Fruit fly (Drosophila melanogaster) whole organism, embryonic: ENCODE results near the gene ArfGAP1.

Experiments
- ATbp ChIP-seq: fragments of 200-800 bp; sonication (Bioruptor generic); optimal IDR thresholded peaks from 2 replicates; lab custom pipeline; 2017; ENCODE audit warnings: missing biosample characterization, mild to moderate bottlenecking, missing genetic modification characterization, missing genetic modification reagents
- Abd-B ChIP-seq: fragments of 200-800 bp; sonication (Bioruptor generic); optimal IDR thresholded peaks from 2 replicates; lab custom pipeline; 2018; ENCODE audit warnings: missing biosample characterization, mild to moderate bottlenecking, missing genetic modification characterization, moderate library complexity
- B-H2 ChIP-seq: fragments of 200-800 bp; sonication (Bioruptor generic); optimal IDR thresholded peaks from 2 replicates; lab custom pipeline; 2018; ENCODE audit warnings: missing biosample characterization, mild to moderate bottlenecking, missing genetic modification characterization
- Bteb2 ChIP-seq: fragments of 200-800 bp; sonication (Bioruptor generic); optimal IDR thresholded peaks from 2 replicates; lab custom pipeline; 2016; ENCODE audit warnings: missing biosample characterization, missing genetic modification characterization
- CG10147 ChIP-seq: fragments of 200-800 bp; sonication (Bioruptor generic); optimal IDR thresholded peaks from 2 replicates; lab custom pipeline; 2019; ENCODE audit warnings: missing biosample characterization, mild to moderate bottlenecking, missing genetic modification characterization, moderate library complexity
- CG10274 ChIP-seq: fragments of 200-800 bp; sonication (Bioruptor generic); optimal IDR thresholded peaks from 3 replicates; lab custom pipeline; 2017; ENCODE audit warnings: missing biosample characterization, mild to moderate bottlenecking, missing genetic modification characterization
- CG11723 ChIP-seq: fragments of 200-800 bp; sonication (Bioruptor generic); optimal IDR thresholded peaks from 2 replicates; lab custom pipeline; 2017; ENCODE audit warnings: missing biosample characterization, mild to moderate bottlenecking, missing genetic modification characterization
- CG12769 ChIP-seq: fragments of 200-800 bp; sonication (Bioruptor generic); optimal IDR thresholded peaks from 2 replicates; lab custom pipeline; 2019; ENCODE audit warnings: missing biosample characterization, mild to moderate bottlenecking, missing genetic modification characterization, moderate library complexity
- CG14667 ChIP-seq: fragments of 200-800 bp; sonication (Bioruptor generic); IDR thresholded peaks from 2 replicates; pipeline ENCODE4 v1.3.6; 2022; ENCODE audit warnings: missing biosample characterization, missing genetic modification characterization
- CG1603 ChIP-seq: fragments of 200-800 bp; sonication (Bioruptor generic); optimal IDR thresholded peaks from 2 replicates; lab custom pipeline; 2019; ENCODE audit warnings: missing biosample characterization, mild to moderate bottlenecking, missing genetic modification characterization, moderate library complexity
- CG32532 ChIP-seq: fragments of 200-800 bp; sonication (Bioruptor generic); IDR thresholded peaks from 2 replicates; pipeline ENCODE4 v1.3.6; 2022; ENCODE audit warnings: missing biosample characterization, missing genetic modification characterization
- CG3995 ChIP-seq: fragments of 200-800 bp; sonication (Bioruptor generic); optimal IDR thresholded peaks from 3 replicates; lab custom pipeline; 2016; ENCODE audit warnings: missing biosample characterization, missing genetic modification characterization
- CG6854 ChIP-seq: fragments of 200-800 bp; sonication (Bioruptor generic); optimal IDR thresholded peaks from 3 replicates; lab custom pipeline; 2017; ENCODE audit warnings: missing biosample characterization, mild to moderate bottlenecking, missing genetic modification characterization
- CG7839 ChIP-seq: fragments of 200-800 bp; sonication (Bioruptor generic); optimal IDR thresholded peaks from 3 replicates; lab custom pipeline; 2018; ENCODE audit warnings: missing biosample characterization, mild to moderate bottlenecking, missing genetic modification characterization, moderate library complexity
- CoRest ChIP-seq: fragments of 200-800 bp; sonication (Bioruptor generic); optimal IDR thresholded peaks from 3 replicates; lab custom pipeline; 2018; ENCODE audit warnings: missing biosample characterization, mild to moderate bottlenecking, missing genetic modification characterization, moderate library complexity
- Dbx ChIP-seq: fragments of 200-800 bp; sonication (Bioruptor generic); IDR thresholded peaks from 3 replicates; pipeline ENCODE4 v1.3.6; 2022; ENCODE audit warnings: missing biosample characterization, missing genetic modification characterization
- Fer2 ChIP-seq: fragments of 200-800 bp; sonication (Bioruptor generic); optimal IDR thresholded peaks from 2 replicates; lab custom pipeline; 2018; ENCODE audit warnings: missing biosample characterization, mild to moderate bottlenecking, missing genetic modification characterization, moderate library complexity
- H2.0 ChIP-seq: fragments of 200-800 bp; sonication (Bioruptor generic); IDR thresholded peaks from 2 replicates; pipeline ENCODE4 v1.3.6; 2022; ENCODE audit warnings: missing biosample characterization, missing genetic modification characterization
- Jarid2 ChIP-seq: fragments of 200-800 bp; sonication (Bioruptor generic); optimal IDR thresholded peaks from 3 replicates; lab custom pipeline; 2017; ENCODE audit warnings: mild to moderate bottlenecking, missing biosample characterization, missing genetic modification reagents, missing genetic modification characterization
- MTF-1 ChIP-seq: fragments of 200-800 bp; sonication (Bioruptor generic); optimal IDR thresholded peaks from 2 replicates; lab custom pipeline; 2018; ENCODE audit warnings: missing biosample characterization, mild to moderate bottlenecking, missing genetic modification characterization, borderline replicate concordance
- Nf-YB ChIP-seq: fragments of 200-800 bp; sonication (Bioruptor generic); optimal IDR thresholded peaks from 3 replicates; lab custom pipeline; 2019; ENCODE audit warnings: missing biosample characterization, mild to moderate bottlenecking, missing genetic modification characterization, moderate library complexity
- Opbp ChIP-seq: fragments of 200-800 bp; sonication (Bioruptor generic); IDR thresholded peaks from 3 replicates; pipeline ENCODE4 v1.3.6; 2022; ENCODE audit warnings: missing biosample characterization, missing genetic modification characterization; ENCODE audit not compliant: partially characterized antibody
- ara ChIP-seq: fragments of 200-800 bp; sonication (Bioruptor generic); IDR thresholded peaks from 2 replicates; pipeline ENCODE4 v1.3.6; 2022; ENCODE audit warnings: missing biosample characterization, missing genetic modification characterization
- btn ChIP-seq: fragments of 200-800 bp; sonication (Bioruptor generic); optimal IDR thresholded peaks from 2 replicates; lab custom pipeline; 2016; ENCODE audit warnings: missing biosample characterization, missing genetic modification characterization
- cato ChIP-seq: fragments of 200-800 bp; sonication (Bioruptor generic); optimal IDR thresholded peaks from 2 replicates; lab custom pipeline; 2016; ENCODE audit warnings: missing biosample characterization, missing genetic modification characterization, borderline replicate concordance
- cwo ChIP-seq: fragments of 200-800 bp; sonication (Bioruptor generic); optimal IDR thresholded peaks from 3 replicates; lab custom pipeline; 2017; ENCODE audit warnings: missing biosample characterization, missing genetic modification characterization, mild to moderate bottlenecking, moderate library complexity, missing genetic modification reagents
- dati ChIP-seq: fragments of 200-800 bp; sonication (Bioruptor generic); IDR thresholded peaks from 2 replicates; pipeline ENCODE4 v1.3.6; 2022; ENCODE audit warnings: missing biosample characterization, missing genetic modification characterization
- dmrt99B ChIP-seq: fragments of 200-800 bp; sonication (Bioruptor generic); optimal IDR thresholded peaks from 2 replicates; lab custom pipeline; 2018; ENCODE audit warnings: missing biosample characterization, mild to moderate bottlenecking, missing genetic modification characterization, moderate library complexity
- esg ChIP-seq: fragments of 200-800 bp; sonication (Bioruptor generic); conservative IDR thresholded peaks from 2 replicates; pipeline ENCODE4 v1.3.6; 2022; ENCODE audit warnings: missing biosample characterization, missing genetic modification characterization
- gsb ChIP-seq: fragments of 200-800 bp; sonication (Bioruptor generic); IDR thresholded peaks from 2 replicates; pipeline ENCODE4 v1.3.6; 2022; ENCODE audit warnings: missing biosample characterization, missing genetic modification characterization
- gsb-n ChIP-seq: fragments of 200-800 bp; sonication (Bioruptor generic); optimal IDR thresholded peaks from 3 replicates; lab custom pipeline; 2018; ENCODE audit warnings: missing biosample characterization, mild to moderate bottlenecking, missing genetic modification characterization
- hbn ChIP-seq: fragments of 200-800 bp; sonication (Bioruptor generic); IDR thresholded peaks from 2 replicates; pipeline ENCODE4 v1.3.6; 2022; ENCODE audit warnings: missing biosample characterization, missing genetic modification characterization; ENCODE audit not compliant: partially characterized antibody
- insv ChIP-seq, 2 experiments: fragments of 200-800 bp; sonication (Bioruptor generic); optimal IDR thresholded peaks; 3 replicates each; lab custom pipeline; 2016 to 2018; ENCODE audit warnings: missing biosample characterization in 2 of 2, missing genetic modification characterization in 2 of 2
- jigr1 ChIP-seq: fragments of 200-800 bp; sonication (Bioruptor generic); IDR thresholded peaks from 3 replicates; pipeline ENCODE4 v1.3.6; 2022; ENCODE audit warnings: missing biosample characterization, missing genetic modification characterization
- lov ChIP-seq, 2 experiments: fragments of 200-800 bp in 1 of 2; fragments of >200 bp in 1 of 2; sonication (Bioruptor generic) in 1 of 2; IDR thresholded peaks in 1 of 2; optimal IDR thresholded peaks in 1 of 2; 2 replicates in 1 of 2; 3 replicates in 1 of 2; pipeline versions ENCODE4 v1.3.6 to Lab custom; 2017 to 2022; ENCODE audit warnings: missing biosample characterization in 1 of 2, missing genetic modification characterization in 1 of 2
- maf-S ChIP-seq: fragments of 200-800 bp; sonication (Bioruptor generic); optimal IDR thresholded peaks from 2 replicates; lab custom pipeline; 2016; ENCODE audit warnings: missing biosample characterization, missing genetic modification characterization
- mam ChIP-seq: fragments of 200-800 bp; sonication (Bioruptor generic); optimal IDR thresholded peaks from 3 replicates; lab custom pipeline; 2016; ENCODE audit warnings: missing biosample characterization, missing genetic modification characterization
- nerfin-2 ChIP-seq: fragments of 200-800 bp; sonication (Bioruptor generic); IDR thresholded peaks from 2 replicates; pipeline ENCODE4 v1.3.6; 2022; ENCODE audit warnings: missing biosample characterization, missing genetic modification characterization; ENCODE audit not compliant: partially characterized antibody
- oc ChIP-seq: fragments of 200-800 bp; sonication (Bioruptor generic); optimal IDR thresholded peaks from 2 replicates; lab custom pipeline; 2018; ENCODE audit warnings: missing biosample characterization, mild to moderate bottlenecking, missing genetic modification characterization, moderate library complexity
- otp ChIP-seq: fragments of 200-800 bp; sonication (Bioruptor generic); IDR thresholded peaks from 3 replicates; pipeline ENCODE4, ENCODE4 v1.3.6; 2022; ENCODE audit warnings: missing biosample characterization, missing genetic modification characterization
- psq ChIP-seq: fragments of 200-800 bp; sonication (Bioruptor generic); optimal IDR thresholded peaks from 2 replicates; lab custom pipeline; 2017; ENCODE audit warnings: missing biosample characterization, missing genetic modification characterization
- run ChIP-seq: fragments of 200-800 bp; sonication (Bioruptor generic); optimal IDR thresholded peaks from 3 replicates; lab custom pipeline; 2018; ENCODE audit warnings: missing biosample characterization, mild to moderate bottlenecking, missing genetic modification characterization
- so ChIP-seq: fragments of 200-800 bp; sonication (Bioruptor generic); IDR thresholded peaks from 3 replicates; pipeline ENCODE4 v1.3.6; 2022; ENCODE audit warnings: missing biosample characterization, missing genetic modification characterization
- tap ChIP-seq: fragments of 200-800 bp; optimal IDR thresholded peaks from 3 replicates; lab custom pipeline; 2019; ENCODE audit warnings: missing biosample characterization, mild to moderate bottlenecking, missing genetic modification characterization, moderate library complexity
- twi ChIP-seq: fragments of 200-800 bp; optimal IDR thresholded peaks from 2 replicates; lab custom pipeline; 2019; ENCODE audit warnings: missing biosample characterization, mild to moderate bottlenecking, missing genetic modification characterization, moderate library complexity
- vfl ChIP-seq: fragments of 200-800 bp; sonication (Bioruptor generic); optimal IDR thresholded peaks from 2 replicates; lab custom pipeline; 2016; ENCODE audit warnings: missing biosample characterization, missing genetic modification characterization
- wdn ChIP-seq: fragments of 200-800 bp; sonication (Bioruptor generic); IDR thresholded peaks from 2 replicates; pipeline ENCODE4 v1.3.6; 2022; ENCODE audit warnings: missing biosample characterization, missing genetic modification characterization

The ArfGAP1 gene

dm6 chr3L:12456916-12457662, 39.7 kb upstream of the ArfGAP1 start (continued):
- TF ChIP-seq esg (GFP tag; lab: Robert Waterston, UW) (peak; percentile 41; the same call in 1 of the 2 replicates), CG12769 (tag; lab: Kevin White, UChicago) (no peak), dmrt99B (tag; lab: Kevin White, UChicago) (peak; percentile 90), tap (tag; lab: Kevin White, UChicago) (peak; percentile 71), wdn (GFP tag; lab: Robert Waterston, UW) (no peak), dati (GFP tag; lab: Robert Waterston, UW) (no peak; the same call in 1 of the 2 replicates), CG14667 (GFP tag; lab: Robert Waterston, UW) (0 out of 2 replicates have a peak, but pooled peaks have one; percentile 24), so (GFP tag; lab: Robert Waterston, UW) (peak; percentile 42; the same call in 1 of the 3 replicates), run (peak; percentile 64), CG10147 (no peak), Fer2 (no peak), vfl (GFP tag; lab: Kevin White, UChicago) (no peak), CG32532 (GFP tag; lab: Robert Waterston, UW) (peak; percentile 20; the same call in 1 of the 2 replicates), oc (peak; percentile 42), CoRest (peak; percentile 92), CG1603 (tag; lab: Kevin White, UChicago) (peak; percentile 37), Abd-B (GFP tag; lab: Kevin White, UChicago) (peak; percentile 76), lov (optimal IDR thresholded peaks at IDR 0.05; lab: Kevin White, UChicago) (no peak), lov (GFP tag; IDR thresholded peaks at IDR 0.05; lab: Robert Waterston, UW) (0 out of 3 replicates have a peak, but pooled peaks have one; percentile 60), Bteb2 (GFP tag; lab: Kevin White, UChicago) (peak; percentile 49), cwo (peak; percentile 42), Dbx (GFP tag; lab: Robert Waterston, UW) (no peak), gsb (GFP tag; lab: Robert Waterston, UW) (no peak), btn (GFP tag; lab: Kevin White, UChicago) (no peak), otp (0 out of 3 replicates have a peak, but pooled peaks have one; percentile 37), MTF-1 (GFP tag; lab: Kevin White, UChicago) (peak; percentile 46), Opbp (GFP tag; lab: Robert Waterston, UW) (no peak), maf-S (GFP tag; lab: Kevin White, UChicago) (peak; percentile 8), mam (GFP tag; lab: Kevin White, UChicago) (peak; percentile 16), jigr1 (GFP tag; lab: Robert Waterston, UW) (no peak), cato (peak; percentile 64), CG6854 (GFP tag; lab: Kevin White, UChicago) (peak; percentile 51), CG7839 (peak; percentile 88), psq (GFP tag; lab: Kevin White, UChicago) (peak; percentile 41), Jarid2 (GFP tag; lab: Kevin White, UChicago) (peak; percentile 55), B-H2 (GFP tag; lab: Kevin White, UChicago) (no peak), CG3995 (GFP tag; lab: Kevin White, UChicago) (no peak), nerfin-2 (GFP tag; lab: Robert Waterston, UW) (no peak), ATbp (GFP tag; lab: Kevin White, UChicago) (peak; percentile 64), CG11723 (GFP tag; lab: Kevin White, UChicago) (peak; percentile 52), hbn (GFP tag; lab: Robert Waterston, UW) (no peak), gsb-n (peak; percentile 92), Nf-YB (GFP tag; lab: Kevin White, UChicago) (peak; percentile 75), insv (GFP tag; optimal IDR thresholded peaks at IDR 0.05; lab: Kevin White, UChicago) (no peak), H2.0 (GFP tag; lab: Robert Waterston, UW) (no peak; the same call in 1 of the 2 replicates), ara (peak; percentile 59; the same call in 1 of the 2 replicates), twi (tag; lab: Kevin White, UChicago) (peak; percentile 74), CG10274 (GFP tag; lab: Kevin White, UChicago) (peak; percentile 25)
